Worm (Caenorhabditis elegans): ENCODE measurements around the gene col-106.

col-106 gene

DNA sequence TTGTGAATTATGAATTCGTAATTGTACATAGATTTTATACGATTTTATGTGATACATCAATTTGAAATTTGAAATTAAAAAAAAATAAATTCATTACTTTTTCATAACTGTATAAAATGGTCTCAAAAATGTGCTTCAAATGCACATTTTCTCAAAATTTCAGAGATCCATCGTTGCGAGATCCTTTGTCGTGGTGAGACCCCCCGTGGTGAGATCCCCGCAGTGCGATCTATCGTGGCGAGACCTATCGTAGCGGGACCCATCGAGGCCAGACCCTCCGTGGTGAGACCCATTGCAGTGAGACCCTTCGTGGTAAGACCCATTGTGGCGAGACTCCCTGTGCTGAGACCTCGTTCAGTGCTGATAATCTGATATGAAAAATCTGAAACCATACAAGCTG, 1.2 kb downstream of the col-106 start (continued):
- TF ChIP-seq hif-1 (tag; optimal IDR thresholded peaks at IDR 0.05): no peak
- no peak for TF ChIP-seq attf-4 (tag; optimal IDR thresholded peaks at IDR 0.05)
- no peak for TF ChIP-seq F44E2.7 (GFP tag; IDR thresholded peaks at IDR 0.05)
- TF ChIP-seq ceh-82 (tag; optimal IDR thresholded peaks at IDR 0.05): no peak
- peak; percentile 63 for TF ChIP-seq lin-13 (GFP tag; optimal IDR thresholded peaks at IDR 0.05)
- no peak for TF ChIP-seq nhr-41 (GFP tag; IDR thresholded peaks at IDR 0.05)
- TF ChIP-seq nhr-28 (tag; optimal IDR thresholded peaks at IDR 0.05): no peak
- no peak for TF ChIP-seq egl-27 (tag; optimal IDR thresholded peaks at IDR 0.05)
- TF ChIP-seq aha-1 (tag): no peak
- TF ChIP-seq R02D3.7 (tag; optimal IDR thresholded peaks at IDR 0.05): no peak
- no peak for TF ChIP-seq Y5F2A.4 (GFP tag; optimal IDR thresholded peaks at IDR 0.05)
- TF ChIP-seq nhr-76 (tag; optimal IDR thresholded peaks at IDR 0.05): no peak
- 0 out of 2 replicates have a peak, but pooled peaks have one; percentile 8 for TF ChIP-seq arid-1 (GFP tag; conservative IDR thresholded peaks at IDR 0.05)
- no peak for TF ChIP-seq F10B5.3 (tag; optimal IDR thresholded peaks at IDR 0.05)
- TF ChIP-seq T20F7.1 (GFP tag; optimal IDR thresholded peaks at IDR 0.05): no peak
- TF ChIP-seq gei-8 (GFP tag; optimal IDR thresholded peaks at IDR 0.05): no peak
- TF ChIP-seq lim-7 (GFP tag; IDR thresholded peaks at IDR 0.05): no peak; the same call in 1 of the 2 replicates
- no peak for TF ChIP-seq snpc-1.2 (GFP tag; IDR thresholded peaks at IDR 0.05)
- TF ChIP-seq lin-38 (GFP tag; IDR thresholded peaks at IDR 0.05): no peak
- no peak for TF ChIP-seq pha-4 (GFP tag; IDR thresholded peaks at IDR 0.05)
- TF ChIP-seq pha-4 (tag; optimal IDR thresholded peaks at IDR 0.05): no peak
- no peak for TF ChIP-seq rbr-2 (tag; optimal IDR thresholded peaks at IDR 0.05)
- TF ChIP-seq nhr-42 (GFP tag; IDR thresholded peaks at IDR 0.05): no peak
- no peak for TF ChIP-seq lsy-2 (tag; optimal IDR thresholded peaks at IDR 0.05)
- 0 out of 2 replicates have a peak, but pooled peaks have one; percentile 13 for TF ChIP-seq T26A8.4 (GFP tag; IDR thresholded peaks at IDR 0.05)
- no peak for TF ChIP-seq set-16 (GFP tag; IDR thresholded peaks at IDR 0.05)
- TF ChIP-seq ceh-44 (GFP tag; IDR thresholded peaks at IDR 0.05): no peak
- TF ChIP-seq ceh-32 (tag; optimal IDR thresholded peaks at IDR 0.05; ENCODE audit: poor library complexity): no peak
- 0 out of 2 replicates have a peak, but pooled peaks have one; percentile 12 for TF ChIP-seq ceh-20 (GFP tag; IDR thresholded peaks at IDR 0.05)
- TF ChIP-seq sdz-12 (GFP tag; optimal IDR thresholded peaks at IDR 0.05): no peak
- TF ChIP-seq spr-1 (tag; optimal IDR thresholded peaks at IDR 0.05): no peak
- no peak for TF ChIP-seq Y75B8A.6 (GFP tag; IDR thresholded peaks at IDR 0.05)
- TF ChIP-seq pqm-1 (tag; optimal IDR thresholded peaks at IDR 0.05): no peak
- TF ChIP-seq php-3 (GFP tag; IDR thresholded peaks at IDR 0.05): no peak
- TF ChIP-seq dpl-1 (GFP tag; optimal IDR thresholded peaks at IDR 0.05): no peak
- no peak for TF ChIP-seq lin-29 (GFP tag; IDR thresholded peaks at IDR 0.05)
- no peak for TF ChIP-seq D1046.2 (GFP tag; IDR thresholded peaks at IDR 0.05)
- no peak for TF ChIP-seq nhr-6 (tag; optimal IDR thresholded peaks at IDR 0.05)
- TF ChIP-seq spr-3 (GFP tag; optimal IDR thresholded peaks at IDR 0.05): no peak
- TF ChIP-seq zag-1 (tag; optimal IDR thresholded peaks at IDR 0.05): no peak
- TF ChIP-seq hmg-1.1 (GFP tag; IDR thresholded peaks at IDR 0.05): no peak
- no peak for TF ChIP-seq nhr-10 (tag; optimal IDR thresholded peaks at IDR 0.05)
- TF ChIP-seq nhr-25 (tag; optimal IDR thresholded peaks at IDR 0.05; ENCODE audit: borderline replicate concordance, insufficient read depth): no peak
- TF ChIP-seq jun-1 (tag; optimal IDR thresholded peaks at IDR 0.05): no peak
- TF ChIP-seq tag-97 (GFP tag; IDR thresholded peaks at IDR 0.05): no peak
- TF ChIP-seq daf-12 (tag; optimal IDR thresholded peaks at IDR 0.05): no peak
- no peak for TF ChIP-seq nhr-237 (tag; optimal IDR thresholded peaks at IDR 0.05)
- TF ChIP-seq dmd-9 (GFP tag; IDR thresholded peaks at IDR 0.05): no peak
- TF ChIP-seq mxl-3 (GFP tag; optimal IDR thresholded peaks at IDR 0.05): no peak
- peak; percentile 13; the same call in 1 of the 2 replicates for TF ChIP-seq dmd-8 (GFP tag; IDR thresholded peaks at IDR 0.05)
- no peak for TF ChIP-seq F26F4.8 (GFP tag; conservative IDR thresholded peaks at IDR 0.05)
- no peak for TF ChIP-seq lin-15B (tag; optimal IDR thresholded peaks at IDR 0.05)
- no peak for TF ChIP-seq fkh-10 (GFP tag; optimal IDR thresholded peaks at IDR 0.05)

Measured in whole organism, L4 larva.